Worm (Caenorhabditis elegans): Measurements from ENCODE around the gene pup-2.

The pup-2 gene

DNA sequence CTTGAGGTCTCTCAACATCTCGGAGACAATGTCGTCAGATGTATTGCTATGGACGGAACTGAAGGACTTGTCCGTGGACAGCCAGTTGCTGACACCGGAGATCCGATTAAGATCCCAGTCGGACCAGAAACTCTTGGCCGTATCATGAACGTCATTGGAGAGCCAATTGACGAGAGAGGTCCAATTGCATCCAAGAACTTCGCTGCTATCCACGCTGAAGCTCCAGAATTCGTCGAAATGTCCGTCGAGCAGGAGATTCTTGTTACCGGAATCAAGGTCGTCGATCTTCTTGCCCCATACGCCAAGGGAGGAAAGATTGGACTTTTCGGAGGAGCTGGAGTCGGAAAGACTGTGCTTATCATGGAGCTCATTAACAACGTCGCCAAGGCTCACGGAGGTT lies 43.1 kb downstream of the pup-2 start:
- TF ChIP-seq him-1 (tag; optimal IDR thresholded peaks at IDR 0.05) (no peak), W03F9.2 (tag; optimal IDR thresholded peaks at IDR 0.05) (no peak), dao-5 (tag; optimal IDR thresholded peaks at IDR 0.05) (no peak)

DNA sequence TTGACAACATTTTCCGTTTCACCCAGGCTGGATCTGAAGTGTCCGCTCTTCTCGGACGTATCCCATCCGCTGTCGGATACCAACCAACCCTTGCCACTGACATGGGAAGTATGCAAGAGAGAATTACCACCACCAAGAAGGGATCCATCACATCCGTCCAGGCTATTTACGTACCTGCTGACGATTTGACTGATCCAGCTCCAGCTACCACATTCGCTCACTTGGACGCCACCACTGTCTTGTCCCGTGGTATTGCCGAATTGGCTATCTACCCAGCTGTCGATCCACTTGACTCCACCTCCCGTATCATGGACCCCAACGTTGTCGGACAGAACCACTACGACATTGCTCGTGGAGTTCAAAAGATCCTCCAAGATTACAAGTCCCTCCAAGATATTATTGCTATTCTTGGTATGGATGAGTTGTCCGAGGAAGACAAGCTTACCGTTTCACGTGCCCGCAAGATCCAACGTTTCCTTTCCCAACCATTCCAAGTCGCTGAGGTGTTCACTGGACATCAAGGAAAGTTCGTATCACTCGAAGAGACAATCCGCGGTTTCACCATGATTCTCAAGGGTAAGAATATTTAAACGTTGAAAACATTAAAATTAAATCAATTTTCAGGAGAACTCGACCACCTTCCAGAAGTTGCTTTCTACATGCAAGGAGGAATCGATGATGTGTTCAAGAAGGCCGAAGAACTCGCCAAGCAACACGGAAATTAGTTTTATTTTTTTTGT lies 44.0 kb downstream of the pup-2 start:
- TF ChIP-seq dao-5 (tag; optimal IDR thresholded peaks at IDR 0.05) (no peak), him-1 (tag; optimal IDR thresholded peaks at IDR 0.05) (no peak), W03F9.2 (tag; optimal IDR thresholded peaks at IDR 0.05) (no peak)

DNA sequence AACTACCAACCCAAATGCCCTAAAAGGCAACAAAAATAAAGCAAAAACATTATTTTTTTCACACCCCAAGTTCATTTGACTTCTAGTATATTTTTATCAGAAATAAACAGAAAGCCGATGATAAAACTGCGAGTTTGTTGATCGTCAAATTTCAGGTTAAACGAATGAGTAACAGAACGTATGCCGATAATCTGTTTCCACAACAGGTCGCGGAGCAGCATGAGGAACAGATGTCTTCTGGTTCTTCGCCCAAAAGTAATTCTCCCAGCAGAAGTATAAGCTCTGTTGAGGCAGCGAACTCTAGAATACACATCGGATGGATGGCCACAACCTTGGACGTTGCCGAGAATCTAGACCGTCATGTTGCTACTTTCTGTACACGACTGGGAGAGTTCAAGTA lies 44.7 kb downstream of the pup-2 start, which contains the start of gene prmt-5:
TSS of gene prmt-5 (plus strand) at position 141 of the 400 bp plus-strand sequence.
- TF ChIP-seq dao-5 (tag; optimal IDR thresholded peaks at IDR 0.05) (no peak), W03F9.2 (tag; optimal IDR thresholded peaks at IDR 0.05) (no peak), him-1 (tag; optimal IDR thresholded peaks at IDR 0.05) (no peak)

DNA sequence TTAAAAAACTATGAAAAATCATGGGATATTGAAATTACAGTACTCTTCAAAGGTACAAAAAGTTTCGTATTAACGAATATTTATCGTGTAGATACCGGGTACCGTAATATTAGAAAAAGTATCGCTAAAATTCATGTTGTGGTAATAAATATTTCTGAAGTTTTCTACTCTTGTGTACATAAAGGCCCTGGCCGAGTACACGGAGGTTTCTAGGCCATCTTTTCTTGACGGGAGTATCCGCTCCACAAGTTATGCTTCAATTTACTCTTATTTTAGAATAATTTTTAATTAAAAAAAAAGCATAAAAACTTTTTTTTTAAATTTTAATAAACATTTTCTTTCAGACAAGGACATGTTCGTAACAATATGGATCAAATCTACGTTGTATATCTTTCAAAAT lies 47.4 kb downstream of the pup-2 start:
- TF ChIP-seq W03F9.2 (tag; optimal IDR thresholded peaks at IDR 0.05) (no peak), dao-5 (tag; optimal IDR thresholded peaks at IDR 0.05) (no peak), him-1 (tag; optimal IDR thresholded peaks at IDR 0.05) (no peak)

DNA sequence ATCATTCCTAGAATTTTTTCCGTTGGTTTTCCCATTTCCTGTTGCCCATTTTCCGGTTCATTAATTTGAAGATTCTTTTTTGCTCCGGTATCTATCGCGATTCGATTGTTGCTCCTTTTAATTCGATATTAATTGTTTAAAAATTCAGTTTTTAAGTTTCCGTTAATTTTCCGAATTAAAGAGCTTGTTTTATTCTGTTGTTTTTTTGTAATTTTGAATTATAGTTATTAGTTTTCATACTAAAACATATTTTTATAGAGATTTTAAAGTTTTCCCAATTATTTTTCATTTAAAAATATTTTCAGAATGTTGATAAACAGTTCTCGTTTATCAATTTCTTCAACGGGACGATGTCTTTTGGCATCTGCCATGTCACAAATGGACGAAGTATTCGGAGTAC lies 48.6 kb downstream of the pup-2 start, which contains the start of gene mrps-26:
TSS of gene mrps-26 (plus strand) at position 301 of the 400 bp plus-strand sequence.
- TF ChIP-seq W03F9.2 (tag; optimal IDR thresholded peaks at IDR 0.05) = no peak

DNA sequence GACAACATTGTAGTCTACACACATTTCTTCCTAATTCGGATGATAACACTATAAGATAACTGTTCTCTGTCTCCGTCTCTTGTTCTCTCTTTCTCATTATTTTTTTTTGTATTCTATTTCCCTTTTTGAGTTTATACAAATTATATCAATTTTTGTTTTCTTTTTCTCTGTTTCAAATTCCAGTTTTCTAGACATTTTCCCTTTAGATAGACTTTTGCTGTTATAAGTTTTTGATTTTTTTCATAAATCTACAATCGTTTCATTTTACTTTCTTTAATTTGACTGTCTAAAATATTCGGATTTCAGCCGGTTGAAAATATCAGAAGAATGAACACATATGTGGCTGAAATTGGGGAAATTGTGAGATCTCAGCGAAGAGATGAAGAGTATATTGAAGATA lies 50.4 kb downstream of the pup-2 start, which contains the start of gene prx-10:
TSS of gene prx-10 (plus strand) at position 301 of the 400 bp plus-strand sequence.
- TF ChIP-seq W03F9.2 (tag; optimal IDR thresholded peaks at IDR 0.05) (no peak), dao-5 (tag; optimal IDR thresholded peaks at IDR 0.05) (no peak), him-1 (tag; optimal IDR thresholded peaks at IDR 0.05) (no peak)
